Fruit fly (Drosophila melanogaster) whole organism, embryonic: ENCODE data around the gene CG8892.
A peak's percentile ranks its signal among the peaks of the same experiment; 100 is the strongest.

Experiments
- Bteb2 ChIP-seq: fragments of 200-800 bp; sonication (Bioruptor generic); optimal IDR thresholded peaks from 2 replicates; lab custom pipeline; 2016; ENCODE audit warnings: missing biosample characterization, missing genetic modification characterization
- C15 ChIP-seq: fragments of 200-800 bp; sonication (Bioruptor generic); IDR thresholded peaks from 3 replicates; pipeline ENCODE4 v1.3.6; 2022; ENCODE audit warnings: missing biosample characterization, missing genetic modification characterization
- CG10147 ChIP-seq: fragments of 200-800 bp; sonication (Bioruptor generic); optimal IDR thresholded peaks from 2 replicates; lab custom pipeline; 2019; ENCODE audit warnings: missing biosample characterization, mild to moderate bottlenecking, missing genetic modification characterization, moderate library complexity
- CG1024 ChIP-seq: fragments of 200-800 bp; sonication (Bioruptor generic); IDR thresholded peaks from 2 replicates; pipeline ENCODE4 v1.3.6; 2022; ENCODE audit warnings: missing biosample characterization, missing genetic modification characterization
- CG10565 ChIP-seq: fragments of 200-800 bp; sonication (Bioruptor generic); optimal IDR thresholded peaks from 3 replicates; lab custom pipeline; 2016; ENCODE audit warnings: missing biosample characterization, mild to moderate bottlenecking, missing genetic modification characterization
- CG12104 ChIP-seq: fragments of 200-800 bp; sonication (Bioruptor generic); optimal IDR thresholded peaks from 3 replicates; lab custom pipeline; 2016; ENCODE audit warnings: missing biosample characterization, missing genetic modification characterization
- CG12659 ChIP-seq: fragments of 200-800 bp; sonication (Bioruptor generic); optimal IDR thresholded peaks from 3 replicates; lab custom pipeline; 2017; ENCODE audit warnings: mild to moderate bottlenecking, missing biosample characterization, missing genetic modification reagents, missing genetic modification characterization
- CG13894 ChIP-seq: fragments of 200-800 bp; sonication (Bioruptor generic); optimal IDR thresholded peaks from 3 replicates; lab custom pipeline; 2018; ENCODE audit warnings: missing biosample characterization, mild to moderate bottlenecking, missing genetic modification characterization, moderate library complexity
- CG14441 ChIP-seq: fragments of 200-800 bp; sonication (Bioruptor generic); IDR thresholded peaks from 2 replicates; pipeline ENCODE4 v1.3.6; 2022; ENCODE audit warnings: missing biosample characterization, missing genetic modification characterization
- CG1832 ChIP-seq: fragments of 200-800 bp; sonication (Bioruptor generic); optimal IDR thresholded peaks from 2 replicates; lab custom pipeline; 2017; ENCODE audit warnings: missing biosample characterization, mild to moderate bottlenecking, missing genetic modification characterization, inconsistent platforms
- CG18599 ChIP-seq: fragments of 200-800 bp; sonication (Bioruptor generic); optimal IDR thresholded peaks from 3 replicates; lab custom pipeline; 2017; ENCODE audit warnings: missing biosample characterization, missing genetic modification characterization, mild to moderate bottlenecking, moderate library complexity, missing genetic modification reagents
- CG2202 ChIP-seq: fragments of 200-800 bp; sonication (Bioruptor generic); optimal IDR thresholded peaks from 2 replicates; lab custom pipeline; 2018; ENCODE audit warnings: missing biosample characterization, mild to moderate bottlenecking, missing genetic modification characterization
- CG2712 ChIP-seq: fragments of 200-800 bp; optimal IDR thresholded peaks from 3 replicates; lab custom pipeline; 2019; ENCODE audit warnings: missing biosample characterization, mild to moderate bottlenecking, missing genetic modification characterization, moderate library complexity
- CG32772 ChIP-seq: fragments of 200-800 bp; sonication (Bioruptor generic); IDR thresholded peaks from 2 replicates; pipeline ENCODE4 v1.3.6; 2022; ENCODE audit warnings: missing biosample characterization, missing genetic modification characterization
- CG33213 ChIP-seq: fragments of 200-800 bp; sonication (Bioruptor generic); optimal IDR thresholded peaks from 3 replicates; lab custom pipeline; 2016; ENCODE audit warnings: missing biosample characterization, missing genetic modification characterization
- CG4424 ChIP-seq: fragments of 200-800 bp; sonication (Bioruptor generic); optimal IDR thresholded peaks from 3 replicates; lab custom pipeline; 2016; ENCODE audit warnings: missing biosample characterization, missing genetic modification characterization
- CG6765 ChIP-seq: fragments of 200-800 bp; sonication (Bioruptor generic); optimal IDR thresholded peaks from 3 replicates; lab custom pipeline; 2017; ENCODE audit warnings: missing biosample characterization, mild to moderate bottlenecking, missing genetic modification characterization
- CG7556 ChIP-seq: fragments of 200-800 bp; sonication (Bioruptor generic); optimal IDR thresholded peaks from 2 replicates; lab custom pipeline; 2017; ENCODE audit warnings: missing biosample characterization, mild to moderate bottlenecking, missing genetic modification characterization
- CG8290 ChIP-seq, 3 experiments: fragments of 200-800 bp; sonication (Bioruptor generic); optimal IDR thresholded peaks; 2 replicates each; lab custom pipeline; 2016 to 2019; ENCODE audit warnings: missing biosample characterization in 3 of 3, missing genetic modification characterization in 3 of 3, mild to moderate bottlenecking in 2 of 3, moderate library complexity in 1 of 3
- Dek ChIP-seq: fragments of 200-800 bp; sonication (Bioruptor generic); optimal IDR thresholded peaks from 3 replicates; lab custom pipeline; 2019; ENCODE audit warnings: missing biosample characterization, mild to moderate bottlenecking, missing genetic modification characterization, moderate library complexity
- Dref ChIP-seq: fragments of 200-800 bp; sonication (Bioruptor generic); IDR thresholded peaks from 2 replicates; pipeline ENCODE4 v1.3.6; 2022; ENCODE audit warnings: missing biosample characterization, missing genetic modification characterization
- E2f1 ChIP-seq: fragments of 200-800 bp; sonication (Bioruptor generic); IDR thresholded peaks from 2 replicates; pipeline ENCODE4 v1.3.6; 2022; ENCODE audit warnings: missing biosample characterization, missing genetic modification characterization
- Elba2 ChIP-seq: fragments of 200-800 bp; sonication (Bioruptor generic); optimal IDR thresholded peaks from 3 replicates; lab custom pipeline; 2016; ENCODE audit warnings: missing biosample characterization, missing genetic modification characterization
- Fer3 ChIP-seq: fragments of 200-800 bp; sonication (Bioruptor generic); optimal IDR thresholded peaks from 2 replicates; lab custom pipeline; 2018; ENCODE audit warnings: missing biosample characterization, mild to moderate bottlenecking, missing genetic modification characterization, moderate library complexity
- GATAe ChIP-seq: fragments of 200-800 bp; sonication (Bioruptor generic); conservative IDR thresholded peaks from 2 replicates; pipeline ENCODE4 v1.3.6; 2022; ENCODE audit warnings: missing biosample characterization, missing genetic modification characterization
- Gug ChIP-seq: fragments of 200-800 bp; sonication (Bioruptor generic); IDR thresholded peaks from 4 replicates; pipeline ENCODE4 v1.3.6; 2022; ENCODE audit warnings: missing biosample characterization, missing genetic modification characterization
- H2.0 ChIP-seq: fragments of 200-800 bp; sonication (Bioruptor generic); IDR thresholded peaks from 2 replicates; pipeline ENCODE4 v1.3.6; 2022; ENCODE audit warnings: missing biosample characterization, missing genetic modification characterization
- HLH54F ChIP-seq: fragments of 200-800 bp; sonication (Bioruptor generic); optimal IDR thresholded peaks from 3 replicates; lab custom pipeline; 2016; ENCODE audit warnings: missing biosample characterization, missing genetic modification characterization
- Hr3 ChIP-seq: fragments of 200-800 bp; sonication (Bioruptor generic); optimal IDR thresholded peaks from 3 replicates; lab custom pipeline; 2016; ENCODE audit warnings: missing biosample characterization, missing genetic modification characterization
- Optix ChIP-seq: fragments of 200-800 bp; sonication (Bioruptor generic); IDR thresholded peaks from 3 replicates; pipeline ENCODE4 v1.3.6; 2022; ENCODE audit warnings: missing biosample characterization, missing genetic modification characterization
- Sox100B ChIP-seq: fragments of 200-800 bp; sonication (Bioruptor generic); optimal IDR thresholded peaks from 3 replicates; lab custom pipeline; 2018; ENCODE audit warnings: missing biosample characterization, mild to moderate bottlenecking, missing genetic modification characterization
- ac ChIP-seq: fragments of 200-800 bp; sonication (Bioruptor generic); optimal IDR thresholded peaks from 3 replicates; lab custom pipeline; 2017; ENCODE audit warnings: missing biosample characterization, mild to moderate bottlenecking, missing genetic modification characterization
- btn ChIP-seq: fragments of 200-800 bp; sonication (Bioruptor generic); optimal IDR thresholded peaks from 2 replicates; lab custom pipeline; 2016; ENCODE audit warnings: missing biosample characterization, missing genetic modification characterization
- cad ChIP-seq: fragments of >200 bp; optimal IDR thresholded peaks from 2 replicates; lab custom pipeline; 2017; ENCODE audit warnings: missing biosample characterization, missing genetic modification characterization
- chm ChIP-seq: fragments of 200-800 bp; sonication (Bioruptor generic); IDR thresholded peaks from 2 replicates; pipeline ENCODE4 v1.3.6; 2022; ENCODE audit warnings: missing biosample characterization, missing genetic modification characterization
- dpn ChIP-seq, 2 experiments: fragments of 200-800 bp; sonication (Bioruptor generic); optimal IDR thresholded peaks; 3 replicates each; lab custom pipeline; 2016; ENCODE audit warnings: missing biosample characterization in 2 of 2, missing genetic modification characterization in 2 of 2
- fd96Cb ChIP-seq: fragments of 200-800 bp; sonication (Bioruptor generic); optimal IDR thresholded peaks from 2 replicates; lab custom pipeline; 2018; ENCODE audit warnings: missing biosample characterization, mild to moderate bottlenecking, missing genetic modification characterization, moderate library complexity
- gsb-n ChIP-seq: fragments of 200-800 bp; sonication (Bioruptor generic); optimal IDR thresholded peaks from 3 replicates; lab custom pipeline; 2018; ENCODE audit warnings: missing biosample characterization, mild to moderate bottlenecking, missing genetic modification characterization
- inv ChIP-seq: fragments of 200-800 bp; sonication (Bioruptor generic); IDR thresholded peaks from 2 replicates; pipeline ENCODE4 v1.3.6; 2022; ENCODE audit warnings: missing biosample characterization, missing genetic modification characterization; ENCODE audit not compliant: partially characterized antibody
- lov ChIP-seq, 2 experiments: fragments of 200-800 bp in 1 of 2; fragments of >200 bp in 1 of 2; sonication (Bioruptor generic) in 1 of 2; IDR thresholded peaks in 1 of 2; optimal IDR thresholded peaks in 1 of 2; 2 replicates in 1 of 2; 3 replicates in 1 of 2; pipeline versions ENCODE4 v1.3.6 to Lab custom; 2017 to 2022; ENCODE audit warnings: missing biosample characterization in 1 of 2, missing genetic modification characterization in 1 of 2
- nerfin-2 ChIP-seq: fragments of 200-800 bp; sonication (Bioruptor generic); IDR thresholded peaks from 2 replicates; pipeline ENCODE4 v1.3.6; 2022; ENCODE audit warnings: missing biosample characterization, missing genetic modification characterization; ENCODE audit not compliant: partially characterized antibody
- pb ChIP-seq: fragments of 200-800 bp; sonication (Bioruptor generic); optimal IDR thresholded peaks from 3 replicates; lab custom pipeline; 2016; ENCODE audit warnings: missing biosample characterization, missing genetic modification characterization
- rib ChIP-seq: fragments of 200-800 bp; sonication (Bioruptor generic); IDR thresholded peaks from 2 replicates; pipeline ENCODE4 v1.3.6; 2022; ENCODE audit warnings: missing biosample characterization, missing genetic modification characterization
- sd ChIP-seq: fragments of 200-800 bp; sonication (Bioruptor generic); optimal IDR thresholded peaks from 3 replicates; lab custom pipeline; 2018; ENCODE audit warnings: missing biosample characterization, mild to moderate bottlenecking, missing genetic modification characterization, moderate library complexity
- sisA ChIP-seq: fragments of 200-800 bp; sonication (Bioruptor generic); IDR thresholded peaks from 2 replicates; pipeline ENCODE4 v1.3.6; 2022; ENCODE audit warnings: missing biosample characterization, missing genetic modification characterization
- slbo ChIP-seq: fragments of 200-800 bp; sonication (Bioruptor generic); IDR thresholded peaks from 2 replicates; pipeline ENCODE4 v1.3.6; 2022; ENCODE audit warnings: missing biosample characterization, missing genetic modification characterization
- sna ChIP-seq: fragments of 200-800 bp; sonication (Bioruptor generic); IDR thresholded peaks from 2 replicates; pipeline ENCODE4 v1.3.6; 2022; ENCODE audit warnings: missing biosample characterization, missing genetic modification characterization; ENCODE audit not compliant: partially characterized antibody
- tgo ChIP-seq: fragments of 200-800 bp; sonication (Bioruptor generic); IDR thresholded peaks from 3 replicates; pipeline ENCODE4 v1.3.6; 2022; ENCODE audit warnings: missing biosample characterization, missing genetic modification characterization
- tup ChIP-seq: fragments of 200-800 bp; sonication (Bioruptor generic); optimal IDR thresholded peaks from 2 replicates; lab custom pipeline; 2016; ENCODE audit warnings: missing biosample characterization, mild to moderate bottlenecking, missing genetic modification characterization, moderate library complexity
- yki ChIP-seq: fragments of >200 bp; optimal IDR thresholded peaks from 3 replicates; lab custom pipeline; 2018

CG8892 gene

DNA sequence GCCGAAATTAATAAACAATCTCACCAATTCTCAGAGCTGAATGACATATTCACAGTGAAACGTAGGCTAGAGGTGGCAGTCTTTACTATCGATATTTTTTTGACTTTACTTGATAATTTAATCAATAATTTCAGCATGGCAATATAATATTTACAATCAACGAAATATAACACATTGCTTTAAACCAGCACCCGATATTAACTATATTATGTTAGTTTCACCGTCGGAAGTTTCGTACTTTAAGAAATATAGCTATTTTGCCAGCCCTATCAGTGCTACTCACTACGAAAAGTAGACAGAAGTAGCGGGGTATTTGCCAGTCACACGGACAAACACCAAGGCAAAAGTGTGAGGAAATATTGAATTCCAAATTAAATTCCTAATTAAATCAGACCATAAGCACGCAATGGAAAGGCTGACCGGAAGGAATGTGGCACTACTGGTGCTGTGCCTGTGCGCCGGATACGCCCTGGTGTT, 29.4 kb upstream of the CG8892 start, which contains the start of the genes CG31917, Tfb5 and SelT (continued):
- TF ChIP-seq btn (GFP tag; lab: Kevin White, UChicago) (no peak), CG2712 (peak; percentile 73), Dek (tag; lab: Kevin White, UChicago) (peak; percentile 45), rib (GFP tag; lab: Robert Waterston, UW) (no peak), CG14441 (no peak), CG4424 (GFP tag; lab: Kevin White, UChicago) (peak; percentile 52), CG2202 (tag; lab: Kevin White, UChicago) (no peak), CG32772 (no peak), CG10565 (GFP tag; lab: Kevin White, UChicago) (no peak), CG12104 (GFP tag; lab: Kevin White, UChicago) (peak; percentile 40), CG13894 (no peak), CG10147 (no peak), Dref (GFP tag; lab: Robert Waterston, UW) (peak; percentile 59), slbo (peak; percentile 71), sisA (peak; percentile 59; the same call in 1 of the 2 replicates), CG1024 (GFP tag; lab: Robert Waterston, UW) (peak; percentile 34; the same call in 1 of the 2 replicates), chm (no peak), cad (GFP tag; lab: Kevin White, UChicago) (no peak), H2.0 (GFP tag; lab: Robert Waterston, UW) (no peak), tgo (GFP tag; lab: Robert Waterston, UW) (peak; percentile 43; the same call in 1 of the 3 replicates), pb (GFP tag; lab: Kevin White, UChicago) (no peak), Bteb2 (GFP tag; lab: Kevin White, UChicago) (peak; percentile 36), CG18599 (GFP tag; lab: Kevin White, UChicago) (peak; percentile 43), fd96Cb (tag; lab: Kevin White, UChicago) (peak; percentile 15), Fer3 (tag; lab: Kevin White, UChicago) (peak; percentile 18), CG12659 (GFP tag; lab: Kevin White, UChicago) (peak; percentile 84), GATAe (GFP tag; lab: Robert Waterston, UW) (no peak), Hr3 (GFP tag; lab: Kevin White, UChicago) (peak; percentile 53), CG7556 (GFP tag; lab: Kevin White, UChicago) (peak; percentile 47), Sox100B (GFP tag; lab: Kevin White, UChicago) (no peak), CG1832 (no peak), lov (optimal IDR thresholded peaks at IDR 0.05; lab: Kevin White, UChicago) (peak; percentile 60), lov (GFP tag; IDR thresholded peaks at IDR 0.05; lab: Robert Waterston, UW) (no peak), Gug (GFP tag; lab: Robert Waterston, UW) (no peak), CG8290 (GFP tag; optimal IDR thresholded peaks at IDR 0.05; lab: Kevin White, UChicago) (peak; percentile 64), CG8290 (tag; optimal IDR thresholded peaks at IDR 0.05; lab: Kevin White, UChicago) (no peak), nerfin-2 (GFP tag; lab: Robert Waterston, UW) (peak; percentile 37; the same call in 1 of the 2 replicates), ac (GFP tag; lab: Kevin White, UChicago) (no peak), Optix (no peak), CG6765 (GFP tag; lab: Kevin White, UChicago) (no peak), dpn (GFP tag; optimal IDR thresholded peaks at IDR 0.05; lab: Kevin White, UChicago) (peak; percentile 16 to 67), Elba2 (GFP tag; lab: Kevin White, UChicago) (no peak), inv (peak; percentile 71), yki (lab: Kevin White, UChicago) (peak; percentile 52), E2f1 (no peak), sd (tag; lab: Kevin White, UChicago) (peak; percentile 91), HLH54F (GFP tag; lab: Kevin White, UChicago) (peak; percentile 59), gsb-n (tag; lab: Kevin White, UChicago) (no peak), C15 (GFP tag; lab: Robert Waterston, UW) (no peak), tup (GFP tag; lab: Kevin White, UChicago) (no peak), CG33213 (GFP tag; lab: Kevin White, UChicago) (peak; percentile 65), sna (GFP tag; lab: Robert Waterston, UW) (peak; percentile 70)
